Comparison of ENCODE assay signal across 3 fruit fly cellular contexts in the genomic region with DNA sequence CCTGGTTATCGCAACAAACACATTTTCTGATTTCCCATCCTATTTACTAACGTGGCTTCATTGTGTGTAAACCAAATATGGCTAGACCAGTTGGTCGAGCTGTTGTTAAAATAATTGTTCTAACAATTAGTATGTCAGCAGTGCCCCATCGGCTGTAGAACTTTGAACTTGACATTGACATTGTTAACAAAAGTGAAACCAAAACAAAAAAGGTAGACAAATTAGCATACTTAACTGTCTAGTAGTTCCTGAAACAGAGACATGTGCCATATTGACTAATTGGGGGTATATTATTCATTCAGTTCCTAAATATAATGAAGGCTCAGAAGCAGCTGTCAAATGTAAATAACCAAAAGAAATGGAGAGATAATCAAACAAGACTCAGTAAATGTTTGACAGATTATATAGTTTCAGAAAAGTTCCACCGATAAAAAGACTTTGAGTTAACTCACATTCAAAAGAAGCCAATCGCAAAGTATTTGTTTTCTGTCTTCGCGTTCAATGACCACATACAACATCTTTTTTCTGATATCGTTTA.
TF ChIP-seq lines count a peak whose summit lies in the region.

No protein-coding gene starts in this region.

- TF ChIP-seq CTCF in whole organism, embryonic (GFP tag; optimal IDR thresholded peaks at IDR 0.05; lab: Kevin White, UChicago) = no peak

TF ChIP-seq in whole organism, adult, 20 proteins besides CTCF, POLR2A, EP300 and RAD21:
- TF ChIP-seq Crg-1 (GFP tag; optimal IDR thresholded peaks at IDR 0.05; lab: Kevin White, UChicago) (no peak), ovo (GFP tag; optimal IDR thresholded peaks at IDR 0.05; lab: Kevin White, UChicago) (peak; percentile 31), CG33017 (tag; optimal IDR thresholded peaks at IDR 0.05; lab: Kevin White, UChicago) (no peak), kay (GFP tag; lab: Kevin White, UChicago; ENCODE audit: borderline replicate concordance) (peak; percentile 58), Mnt (GFP tag; optimal IDR thresholded peaks at IDR 0.05; lab: Kevin White, UChicago) (no peak), CG14711 (tag; optimal IDR thresholded peaks at IDR 0.05; lab: Kevin White, UChicago) (no peak), CG7101 (tag; optimal IDR thresholded peaks at IDR 0.05; lab: Kevin White, UChicago) (no peak), CG1620 (GFP tag; optimal IDR thresholded peaks at IDR 0.05; lab: Kevin White, UChicago) (peak; percentile 26), pad (GFP tag; optimal IDR thresholded peaks at IDR 0.05; lab: Kevin White, UChicago) (no peak), CG11617 (GFP tag; optimal IDR thresholded peaks at IDR 0.05; lab: Kevin White, UChicago) (no peak), CG7045 (GFP tag; optimal IDR thresholded peaks at IDR 0.05; lab: Kevin White, UChicago) (no peak), bab1 (GFP tag; optimal IDR thresholded peaks at IDR 0.05; lab: Kevin White, UChicago) (no peak), Clk (GFP tag; optimal IDR thresholded peaks at IDR 0.05; lab: Kevin White, UChicago) (no peak), CG5204 (GFP tag; optimal IDR thresholded peaks at IDR 0.05; lab: Kevin White, UChicago) (no peak), cic (GFP tag; optimal IDR thresholded peaks at IDR 0.05; lab: Kevin White, UChicago) (no peak)
TF ChIP-seq in whole organism, adult: peak in this region for 3.

TF ChIP-seq in whole organism, embryonic, 481 proteins besides CTCF, POLR2A, EP300 and RAD21 (continues in another document):
- TF ChIP-seq Hey (tag; optimal IDR thresholded peaks at IDR 0.05; lab: Kevin White, UChicago) = no peak
- no peak for TF ChIP-seq Hmx (GFP tag; optimal IDR thresholded peaks at IDR 0.05; lab: Kevin White, UChicago)
- TF ChIP-seq ERR (GFP tag; optimal IDR thresholded peaks at IDR 0.05; lab: Kevin White, UChicago) = peak; percentile 42
- no peak for TF ChIP-seq sim (GFP tag; IDR thresholded peaks at IDR 0.05; lab: Robert Waterston, UW)
- peak; percentile 71 for TF ChIP-seq Hmr (GFP tag; optimal IDR thresholded peaks at IDR 0.05; lab: Kevin White, UChicago)
- no peak for TF ChIP-seq jing (GFP tag; optimal IDR thresholded peaks at IDR 0.05; lab: Kevin White, UChicago)
- no peak for TF ChIP-seq Xrp1 (GFP tag; IDR thresholded peaks at IDR 0.05; lab: Robert Waterston, UW)
- peak; percentile 2 for TF ChIP-seq pho (GFP tag; optimal IDR thresholded peaks at IDR 0.05; lab: Kevin White, UChicago)
- TF ChIP-seq Trl (optimal IDR thresholded peaks at IDR 0.05; lab: Kevin White, UChicago) = no peak
- peak; percentile 24 for TF ChIP-seq Trl (GFP tag; optimal IDR thresholded peaks at IDR 0.05; lab: Kevin White, UChicago)
- peak; percentile 37 for TF ChIP-seq CG4854 (GFP tag; optimal IDR thresholded peaks at IDR 0.05; lab: Kevin White, UChicago)
- TF ChIP-seq CG1832 (GFP tag; optimal IDR thresholded peaks at IDR 0.05; lab: Kevin White, UChicago) = no peak
- TF ChIP-seq CG12391 (tag; optimal IDR thresholded peaks at IDR 0.05; lab: Kevin White, UChicago) = no peak
- no peak for TF ChIP-seq sc (optimal IDR thresholded peaks at IDR 0.05; lab: Kevin White, UChicago)
- no peak for TF ChIP-seq sc (GFP tag; optimal IDR thresholded peaks at IDR 0.05; lab: Kevin White, UChicago)
- no peak for TF ChIP-seq Aef1 (GFP tag; IDR thresholded peaks at IDR 0.05; lab: Robert Waterston, UW)
- TF ChIP-seq eyg (GFP tag; optimal IDR thresholded peaks at IDR 0.05; lab: Kevin White, UChicago) = peak; percentile 27
- TF ChIP-seq CG1233 (GFP tag; optimal IDR thresholded peaks at IDR 0.05; lab: Kevin White, UChicago) = peak; percentile 58
- TF ChIP-seq pnt (GFP tag; optimal IDR thresholded peaks at IDR 0.05; lab: Kevin White, UChicago) = no peak
- peak; percentile 71 for TF ChIP-seq Side (GFP tag; optimal IDR thresholded peaks at IDR 0.05; lab: Kevin White, UChicago)
- TF ChIP-seq gem (tag; optimal IDR thresholded peaks at IDR 0.05; lab: Kevin White, UChicago) = peak; percentile 32
- no peak for TF ChIP-seq ab (GFP tag; optimal IDR thresholded peaks at IDR 0.05; lab: Kevin White, UChicago)
- no peak for TF ChIP-seq CG6654 (GFP tag; optimal IDR thresholded peaks at IDR 0.05; lab: Kevin White, UChicago)
- TF ChIP-seq CG2678 (tag; optimal IDR thresholded peaks at IDR 0.05; lab: Kevin White, UChicago) = peak; percentile 65
- TF ChIP-seq cwo (GFP tag; optimal IDR thresholded peaks at IDR 0.05; lab: Kevin White, UChicago) = peak; percentile 39
- TF ChIP-seq CG4282 (GFP tag; optimal IDR thresholded peaks at IDR 0.05; lab: Kevin White, UChicago) = no peak
- TF ChIP-seq ac (GFP tag; optimal IDR thresholded peaks at IDR 0.05; lab: Kevin White, UChicago) = peak; percentile 5
- peak; percentile 17 for TF ChIP-seq B-H2 (GFP tag; optimal IDR thresholded peaks at IDR 0.05; lab: Kevin White, UChicago)
- peak; percentile 23 for TF ChIP-seq Fer3 (tag; optimal IDR thresholded peaks at IDR 0.05; lab: Kevin White, UChicago)
- peak; percentile 40 for TF ChIP-seq CG12769 (tag; optimal IDR thresholded peaks at IDR 0.05; lab: Kevin White, UChicago)
- TF ChIP-seq CG17359 (tag; optimal IDR thresholded peaks at IDR 0.05; lab: Kevin White, UChicago) = peak; percentile 35
- TF ChIP-seq PHDP (tag; optimal IDR thresholded peaks at IDR 0.05; lab: Kevin White, UChicago) = no peak
- TF ChIP-seq CG10979 (tag; optimal IDR thresholded peaks at IDR 0.05; lab: Kevin White, UChicago) = peak; percentile 17
- TF ChIP-seq CG18599 (GFP tag; optimal IDR thresholded peaks at IDR 0.05; lab: Kevin White, UChicago) = peak; percentile 84
- peak; percentile 22 for TF ChIP-seq CG12299 (tag; optimal IDR thresholded peaks at IDR 0.05; lab: Kevin White, UChicago)
- TF ChIP-seq CG15514 (GFP tag; optimal IDR thresholded peaks at IDR 0.05; lab: Kevin White, UChicago) = peak; percentile 37
- TF ChIP-seq slou (GFP tag; optimal IDR thresholded peaks at IDR 0.05; lab: Kevin White, UChicago) = peak; percentile 14

TF ChIP-seq in whole organism, prepupa, 60 proteins besides CTCF, POLR2A, EP300 and RAD21:
- no peak for TF ChIP-seq esn (GFP tag; optimal IDR thresholded peaks at IDR 0.05; lab: Kevin White, UChicago)
- peak; percentile 71 for TF ChIP-seq fkh (GFP tag; optimal IDR thresholded peaks at IDR 0.05; lab: Kevin White, UChicago)
- TF ChIP-seq CG7368 (GFP tag; optimal IDR thresholded peaks at IDR 0.05; lab: Kevin White, UChicago) = no peak
